Comparison of ENCODE assay signal across 7 worm cellular contexts in genomic region chrIII:1223319-1224093, ce11.
TF ChIP-seq lines count a peak whose summit lies in the region.

No protein-coding gene starts in this region.

TF ChIP-seq in whole organism, L1 larva, 84 proteins besides CTCF, POLR2A, EP300 and RAD21 (continues in another document):
- TF ChIP-seq xbp-1 (tag; optimal IDR thresholded peaks at IDR 0.05; lab: Kevin White, UChicago) = no peak
- no peak for TF ChIP-seq fos-1 (tag; optimal IDR thresholded peaks at IDR 0.05; lab: Kevin White, UChicago)
- TF ChIP-seq aha-1 (tag; optimal IDR thresholded peaks at IDR 0.05; lab: Kevin White, UChicago) = no peak
- TF ChIP-seq lsy-2 (tag; optimal IDR thresholded peaks at IDR 0.05; lab: Kevin White, UChicago) = peak in 1 of 2 experiments; percentile 18
- TF ChIP-seq lin-35 (GFP tag; optimal IDR thresholded peaks at IDR 0.05; lab: Kevin White, UChicago) = peak in 1 of 2 experiments; percentile 16
- no peak for TF ChIP-seq unc-86 (tag; optimal IDR thresholded peaks at IDR 0.05; lab: Kevin White, UChicago)
- peak; percentile 21 for TF ChIP-seq nhr-20 (tag; optimal IDR thresholded peaks at IDR 0.05; lab: Kevin White, UChicago)
- no peak for TF ChIP-seq unc-98 (GFP tag; IDR thresholded peaks at IDR 0.05; lab: Robert Waterston, UW)
- no peak for TF ChIP-seq hlh-17 (GFP tag; optimal IDR thresholded peaks at IDR 0.05; lab: Kevin White, UChicago; ENCODE audit: borderline replicate concordance)
- no peak for TF ChIP-seq sox-4 (tag; optimal IDR thresholded peaks at IDR 0.05; lab: Kevin White, UChicago)
- peak; percentile 27 for TF ChIP-seq lin-14 (GFP tag; optimal IDR thresholded peaks at IDR 0.05; lab: Kevin White, UChicago)
- TF ChIP-seq mdl-1 (tag; optimal IDR thresholded peaks at IDR 0.05; lab: Kevin White, UChicago) = peak in 1 of 2 experiments; percentile 46

TF ChIP-seq in whole organism, L2 larva, 48 proteins besides CTCF, POLR2A, EP300 and RAD21:
- TF ChIP-seq nhr-25 (tag; optimal IDR thresholded peaks at IDR 0.05; lab: Kevin White, UChicago) (no peak), crh-2 (tag; optimal IDR thresholded peaks at IDR 0.05; lab: Kevin White, UChicago) (peak; percentile 85), F13H6.1 (tag; optimal IDR thresholded peaks at IDR 0.05; lab: Kevin White, UChicago) (peak; percentile 61), sma-9 (GFP tag; optimal IDR thresholded peaks at IDR 0.05; lab: Kevin White, UChicago) (peak; percentile 62), sma-9 (tag; optimal IDR thresholded peaks at IDR 0.05; lab: Kevin White, UChicago) (no peak), nhr-23 (tag; optimal IDR thresholded peaks at IDR 0.05; lab: Kevin White, UChicago) (no peak), fos-1 (tag; optimal IDR thresholded peaks at IDR 0.05; lab: Kevin White, UChicago) (peak; percentile 68), lin-13 (GFP tag; optimal IDR thresholded peaks at IDR 0.05; lab: Kevin White, UChicago) (peak; percentile 36), nhr-129 (tag; optimal IDR thresholded peaks at IDR 0.05; lab: Kevin White, UChicago) (peak; percentile 25), sem-4 (tag; optimal IDR thresholded peaks at IDR 0.05; lab: Kevin White, UChicago) (no peak)

TF ChIP-seq in whole organism, L3 larva, 47 proteins besides CTCF, POLR2A, EP300 and RAD21:
- TF ChIP-seq nhr-77 (tag; optimal IDR thresholded peaks at IDR 0.05; lab: Kevin White, UChicago) = no peak
- peak; percentile 65 for TF ChIP-seq elt-2 (tag; optimal IDR thresholded peaks at IDR 0.05; lab: Kevin White, UChicago)
- TF ChIP-seq jun-1 (tag; optimal IDR thresholded peaks at IDR 0.05; lab: Kevin White, UChicago) = peak; percentile 37
- peak; percentile 92 for TF ChIP-seq pha-4 (tag; optimal IDR thresholded peaks at IDR 0.05; lab: Kevin White, UChicago)
- TF ChIP-seq pqm-1 (tag; optimal IDR thresholded peaks at IDR 0.05; lab: Kevin White, UChicago) = peak; percentile 38

TF ChIP-seq in whole organism, L4 larva, 104 proteins besides CTCF, POLR2A, EP300 and RAD21 (continues in another document):
- TF ChIP-seq aly-2 (tag; optimal IDR thresholded peaks at IDR 0.05; lab: Kevin White, UChicago) (no peak), aha-1 (tag; lab: Kevin White, UChicago) (peak; percentile 83), Y48G9A.11 (GFP tag; IDR thresholded peaks at IDR 0.05; lab: Robert Waterston, UW) (no peak), arid-1 (GFP tag; conservative IDR thresholded peaks at IDR 0.05; lab: Robert Waterston, UW) (no peak), ztf-11 (tag; optimal IDR thresholded peaks at IDR 0.05; lab: Kevin White, UChicago) (no peak), mes-2 (tag; optimal IDR thresholded peaks at IDR 0.05; lab: Kevin White, UChicago; ENCODE audit: poor library complexity, severe bottlenecking) (peak; percentile 69), dmd-9 (GFP tag; IDR thresholded peaks at IDR 0.05; lab: Robert Waterston, UW) (no peak), nhr-11 (tag; optimal IDR thresholded peaks at IDR 0.05; lab: Kevin White, UChicago) (no peak), R02D3.7 (tag; optimal IDR thresholded peaks at IDR 0.05; lab: Kevin White, UChicago) (no peak), daf-12 (tag; optimal IDR thresholded peaks at IDR 0.05; lab: Kevin White, UChicago) (no peak), mdl-1 (tag; optimal IDR thresholded peaks at IDR 0.05; lab: Kevin White, UChicago) (peak in 1 of 2 experiments; percentile 42), unc-62 (GFP tag; optimal IDR thresholded peaks at IDR 0.05 in 1 of 2; lab: Kevin White, UChicago) (no peak), unc-62 (tag; optimal IDR thresholded peaks at IDR 0.05; lab: Kevin White, UChicago) (no peak), daf-8 (GFP tag; IDR thresholded peaks at IDR 0.05; lab: Robert Waterston, UW) (no peak), hlh-11 (tag; optimal IDR thresholded peaks at IDR 0.05; lab: Kevin White, UChicago) (peak; percentile 54), F49E8.2 (tag; optimal IDR thresholded peaks at IDR 0.05; lab: Kevin White, UChicago; ENCODE audit: borderline replicate concordance) (no peak), nhr-237 (tag; optimal IDR thresholded peaks at IDR 0.05; lab: Kevin White, UChicago) (no peak)

TF ChIP-seq in whole organism, late embryonic, 69 proteins besides CTCF, POLR2A, EP300 and RAD21:
- TF ChIP-seq madf-2 (tag; optimal IDR thresholded peaks at IDR 0.05; lab: Kevin White, UChicago) = no peak
- TF ChIP-seq elt-2 (tag; optimal IDR thresholded peaks at IDR 0.05; lab: Kevin White, UChicago) = peak; percentile 28
- no peak for TF ChIP-seq nhr-232 (tag; optimal IDR thresholded peaks at IDR 0.05; lab: Kevin White, UChicago)
- TF ChIP-seq ceh-34 (tag; optimal IDR thresholded peaks at IDR 0.05; lab: Kevin White, UChicago) = peak; percentile 99
- TF ChIP-seq dve-1 (tag; optimal IDR thresholded peaks at IDR 0.05; lab: Kevin White, UChicago) = peak; percentile 21
- no peak for TF ChIP-seq ahr-1 (tag; optimal IDR thresholded peaks at IDR 0.05; lab: Kevin White, UChicago)
- peak; percentile 3 for TF ChIP-seq tbx-2 (tag; optimal IDR thresholded peaks at IDR 0.05; lab: Kevin White, UChicago)
- peak; percentile 39 for TF ChIP-seq nfya-1 (tag; optimal IDR thresholded peaks at IDR 0.05; lab: Kevin White, UChicago)
- TF ChIP-seq ceh-18 (tag; optimal IDR thresholded peaks at IDR 0.05; lab: Kevin White, UChicago) = peak; percentile 30
- TF ChIP-seq ceh-9 (tag; optimal IDR thresholded peaks at IDR 0.05; lab: Kevin White, UChicago) = no peak

TF ChIP-seq in whole organism, mixed stage, embryonic, 35 proteins besides CTCF, POLR2A, EP300 and RAD21:
- TF ChIP-seq nhr-28 (tag; optimal IDR thresholded peaks at IDR 0.05; lab: Kevin White, UChicago) (no peak), M03D4.4 (tag; optimal IDR thresholded peaks at IDR 0.05; lab: Kevin White, UChicago) (no peak), lin-13 (tag; optimal IDR thresholded peaks at IDR 0.05; lab: Kevin White, UChicago) (peak; percentile 0), flh-1 (GFP tag; optimal IDR thresholded peaks at IDR 0.05; lab: Kevin White, UChicago) (no peak), unc-39 (tag; optimal IDR thresholded peaks at IDR 0.05; lab: Kevin White, UChicago) (no peak), mab-5 (tag; optimal IDR thresholded peaks at IDR 0.05; lab: Kevin White, UChicago) (no peak), elt-3 (tag; optimal IDR thresholded peaks at IDR 0.05; lab: Kevin White, UChicago) (no peak), pha-4 (tag; optimal IDR thresholded peaks at IDR 0.05; lab: Kevin White, UChicago) (no peak), zip-8 (tag; optimal IDR thresholded peaks at IDR 0.05; lab: Kevin White, UChicago) (no peak), mls-2 (tag; optimal IDR thresholded peaks at IDR 0.05; lab: Kevin White, UChicago) (no peak), tbx-8 (GFP tag; optimal IDR thresholded peaks at IDR 0.05; lab: Kevin White, UChicago) (no peak), ztf-11 (tag; optimal IDR thresholded peaks at IDR 0.05; lab: Kevin White, UChicago) (no peak), hlh-1 (tag; optimal IDR thresholded peaks at IDR 0.05; lab: Kevin White, UChicago) (peak; percentile 55), ceh-43 (GFP tag; optimal IDR thresholded peaks at IDR 0.05; lab: Kevin White, UChicago) (no peak), nhr-237 (tag; optimal IDR thresholded peaks at IDR 0.05; lab: Kevin White, UChicago) (peak; percentile 4), ceh-83 (GFP tag; optimal IDR thresholded peaks at IDR 0.05; lab: Kevin White, UChicago) (no peak), ham-2 (GFP tag; optimal IDR thresholded peaks at IDR 0.05; lab: Kevin White, UChicago) (no peak), cnd-1 (tag; optimal IDR thresholded peaks at IDR 0.05; lab: Kevin White, UChicago) (no peak), ces-1 (GFP tag; optimal IDR thresholded peaks at IDR 0.05; lab: Kevin White, UChicago) (no peak), unc-120 (tag; optimal IDR thresholded peaks at IDR 0.05; lab: Kevin White, UChicago; ENCODE audit: poor library complexity, severe bottlenecking) (peak; percentile 26), sptf-1 (tag; optimal IDR thresholded peaks at IDR 0.05; lab: Kevin White, UChicago) (no peak)
TF ChIP-seq in whole organism, mixed stage, embryonic: peak in this region for 4.

TF ChIP-seq in whole organism, young adult, 124 proteins besides CTCF, POLR2A, EP300 and RAD21:
- TF ChIP-seq hmg-1.2 (GFP tag; IDR thresholded peaks at IDR 0.05; lab: Robert Waterston, UW) (peak; percentile 91), let-607 (tag; optimal IDR thresholded peaks at IDR 0.05; lab: Kevin White, UChicago) (peak; percentile 56 to 70), lsl-1 (GFP tag; optimal IDR thresholded peaks at IDR 0.05; lab: Kevin White, UChicago) (no peak), cebp-1 (GFP tag; IDR thresholded peaks at IDR 0.05; lab: Robert Waterston, UW) (no peak), cebp-1 (tag; optimal IDR thresholded peaks at IDR 0.05; lab: Kevin White, UChicago) (peak; percentile 30), C17E4.6 (GFP tag; IDR thresholded peaks at IDR 0.05; lab: Robert Waterston, UW) (no peak), nhr-80 (tag; optimal IDR thresholded peaks at IDR 0.05; lab: Kevin White, UChicago) (peak; percentile 56)
